Worm (Caenorhabditis elegans): ENCODE results near the gene cest-2.3.

Gene cest-2.3

DNA sequence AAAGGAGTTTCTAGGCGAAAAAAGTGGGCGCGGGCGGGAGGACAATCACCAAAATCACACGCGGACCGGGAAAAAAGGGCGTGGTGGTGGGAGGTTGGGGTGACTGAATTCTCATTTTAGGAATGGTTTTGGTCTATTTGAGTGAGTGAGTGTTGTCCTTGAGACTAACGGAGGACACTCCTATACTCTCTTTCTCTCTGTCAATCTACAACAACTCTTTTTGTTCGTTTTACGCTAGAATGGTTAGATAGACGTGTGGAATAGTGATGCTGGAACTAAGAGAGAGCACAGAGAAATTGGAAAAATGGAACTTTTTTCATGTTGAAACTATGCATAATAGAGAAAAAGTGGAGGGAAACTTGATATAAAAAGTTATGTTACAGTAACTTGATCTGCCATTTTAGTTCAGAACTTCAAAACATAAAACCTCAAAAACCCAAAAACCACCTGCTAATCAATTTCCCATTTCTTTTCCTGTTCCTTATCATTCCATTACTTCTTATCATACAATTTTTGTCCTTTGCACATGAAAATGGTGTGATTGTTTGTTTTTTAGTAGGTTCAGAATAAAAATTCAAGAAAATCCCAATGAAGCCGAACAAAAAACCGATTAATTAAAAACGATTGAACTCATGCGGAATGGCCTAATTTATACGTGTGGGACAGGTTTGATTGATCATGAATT lies 47.9 kb downstream of the cest-2.3 start:
- peak; percentile 75 for TF ChIP-seq fos-1 (tag; optimal IDR thresholded peaks at IDR 0.05)
- no peak for TF ChIP-seq nhr-23 (tag; optimal IDR thresholded peaks at IDR 0.05)
- TF ChIP-seq nhr-25 (tag; optimal IDR thresholded peaks at IDR 0.05): peak; percentile 29

ce11 chrV:14133002-14133763 lies 49.6 kb downstream of the cest-2.3 start:
- TF ChIP-seq nhr-25 (tag; optimal IDR thresholded peaks at IDR 0.05): peak; percentile 17
- peak; percentile 8 for TF ChIP-seq nhr-129 (tag; optimal IDR thresholded peaks at IDR 0.05)
- TF ChIP-seq alr-1 (tag; optimal IDR thresholded peaks at IDR 0.05): no peak
- TF ChIP-seq mab-5 (tag; optimal IDR thresholded peaks at IDR 0.05): no peak
- peak in 1 of 2 experiments; percentile 16 for TF ChIP-seq lsy-2 (tag; optimal IDR thresholded peaks at IDR 0.05)
- peak; percentile 8 for TF ChIP-seq sma-9 (GFP tag; optimal IDR thresholded peaks at IDR 0.05)
- no peak for TF ChIP-seq sma-9 (tag; optimal IDR thresholded peaks at IDR 0.05)
- TF ChIP-seq skn-1 (tag; optimal IDR thresholded peaks at IDR 0.05): no peak
- no peak for TF ChIP-seq nhr-11 (tag; optimal IDR thresholded peaks at IDR 0.05)
- no peak for TF ChIP-seq aly-2 (tag; optimal IDR thresholded peaks at IDR 0.05)

- TF ChIP-seq gmeb-1 (tag; optimal IDR thresholded peaks at IDR 0.05) (no peak), lin-11 (tag; optimal IDR thresholded peaks at IDR 0.05) (no peak), ztf-11 (tag; optimal IDR thresholded peaks at IDR 0.05) (no peak), snpc-4 (tag; optimal IDR thresholded peaks at IDR 0.05) (no peak), F13H6.1 (tag; optimal IDR thresholded peaks at IDR 0.05) (no peak), unc-39 (tag; optimal IDR thresholded peaks at IDR 0.05) (no peak), lsy-2 (tag; optimal IDR thresholded peaks at IDR 0.05) (no peak), alr-1 (tag; optimal IDR thresholded peaks at IDR 0.05) (no peak), sma-3 (GFP tag; optimal IDR thresholded peaks at IDR 0.05) (no peak), ztf-4 (tag; optimal IDR thresholded peaks at IDR 0.05) (no peak), aly-2 (tag; optimal IDR thresholded peaks at IDR 0.05) (no peak), ceh-16 (tag; optimal IDR thresholded peaks at IDR 0.05) (no peak), mab-5 (tag; optimal IDR thresholded peaks at IDR 0.05) (no peak)
Observed at ce11 chrV:14130226-14130625, 52.5 kb downstream of the cest-2.3 start.

DNA sequence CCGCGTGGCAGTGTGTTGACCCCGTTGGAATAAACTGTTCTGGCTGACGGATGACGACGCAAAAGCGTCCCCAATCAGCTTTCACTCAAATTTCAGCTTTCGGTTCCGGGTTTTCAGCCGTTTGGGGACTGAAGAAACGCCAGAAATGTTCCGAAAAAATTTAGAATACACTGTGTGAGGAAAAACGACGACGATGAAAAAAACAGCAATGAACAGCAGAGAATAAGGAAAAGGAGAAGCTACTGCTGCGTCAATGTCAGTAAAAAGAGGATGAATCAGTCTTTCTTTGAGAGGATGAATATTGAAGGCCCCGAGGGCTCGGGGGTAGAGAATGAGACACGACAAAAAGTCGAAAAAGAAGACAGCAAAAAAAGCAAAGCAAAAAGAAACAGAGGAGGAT lies 53.9 kb downstream of the cest-2.3 start:
- TF ChIP-seq Y55F3AM.14 (GFP tag; optimal IDR thresholded peaks at IDR 0.05) (peak; percentile 3), nhr-12 (tag; optimal IDR thresholded peaks at IDR 0.05) (no peak)

- TF ChIP-seq fos-1 (tag; optimal IDR thresholded peaks at IDR 0.05) (peak; percentile 52), nhr-129 (tag; optimal IDR thresholded peaks at IDR 0.05) (peak; percentile 18), blmp-1 (tag; optimal IDR thresholded peaks at IDR 0.05; ENCODE audit: insufficient read depth) (no peak), ZK546.5 (tag; optimal IDR thresholded peaks at IDR 0.05) (no peak)
Observed at ce11 chrV:14127834-14128233, 54.9 kb downstream of the cest-2.3 start.

DNA sequence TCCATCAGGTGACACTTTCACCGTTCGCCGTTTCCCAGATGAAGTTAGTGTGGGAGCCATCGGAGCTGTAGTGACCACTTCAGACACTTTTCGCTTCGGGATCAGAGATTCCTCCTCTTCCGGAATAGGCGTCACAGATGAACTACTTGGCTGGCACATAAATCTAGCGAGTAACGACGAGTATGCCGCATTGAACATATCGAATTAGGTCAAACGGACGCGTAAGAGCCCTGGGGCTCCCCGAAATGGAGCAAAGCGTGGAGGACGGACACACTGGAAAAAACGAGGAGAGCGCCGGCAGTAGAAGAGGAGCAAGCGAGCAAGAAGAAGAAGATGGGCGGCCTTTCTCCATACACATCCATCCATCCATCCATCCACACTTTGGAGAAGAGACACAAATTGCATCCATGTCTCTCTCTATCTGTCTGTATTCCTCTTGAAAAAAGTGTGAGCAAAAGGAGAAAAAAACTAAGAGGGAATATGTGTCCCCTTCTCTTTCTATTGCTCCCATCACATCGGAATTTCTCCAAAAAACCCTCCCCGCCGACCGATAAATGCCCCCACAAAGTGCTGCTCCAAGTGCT lies 56.3 kb downstream of the cest-2.3 start:
- TF ChIP-seq nhr-129 (tag; optimal IDR thresholded peaks at IDR 0.05): peak; percentile 17
- no peak for TF ChIP-seq elt-3 (tag; optimal IDR thresholded peaks at IDR 0.05)
- TF ChIP-seq skn-1 (tag; optimal IDR thresholded peaks at IDR 0.05): no peak
- no peak for TF ChIP-seq ztf-4 (tag; optimal IDR thresholded peaks at IDR 0.05)
- no peak for TF ChIP-seq lin-11 (tag; optimal IDR thresholded peaks at IDR 0.05)

All from whole organism, L2 larva.